Worm (Caenorhabditis elegans) whole organism, young adult: ENCODE data around the gene dyf-4.
A peak's percentile ranks its signal among the peaks of the same experiment; 100 is the strongest.

Experiments
- F55B11.4 ChIP-seq: sonication (generic microtip); optimal IDR thresholded peaks from 2 replicates; lab custom pipeline; 2016; ENCODE audit warnings: missing compliant biosample characterization, missing genetic modification characterization, borderline replicate concordance; ENCODE audit not compliant: insufficient read depth
- F57A8.1 ChIP-seq: fragments of 200-800 bp; sonication (Bioruptor generic); optimal IDR thresholded peaks from 2 replicates; lab custom pipeline; 2018; ENCODE audit warnings: mild to moderate bottlenecking, missing genetic modification characterization, moderate library complexity, missing compliant biosample characterization
- F57C9.4 ChIP-seq: sonication (generic microtip); optimal IDR thresholded peaks from 2 replicates; lab custom pipeline; 2017; ENCODE audit warnings: mild to moderate bottlenecking, missing genetic modification characterization, missing compliant biosample characterization
- K12H6.12 ChIP-seq: fragments of 200-800 bp; sonication (Bioruptor generic); optimal IDR thresholded peaks from 2 replicates; lab custom pipeline; 2018; ENCODE audit warnings: mild to moderate bottlenecking, missing genetic modification characterization, missing compliant biosample characterization
- Y53G8AR.9 ChIP-seq: fragments of 200-800 bp; sonication (Bioruptor generic); conservative IDR thresholded peaks from 2 replicates; pipeline ENCODE4 v1.3.6; 2022; ENCODE audit warnings: missing genetic modification reagents, missing genetic modification characterization, missing compliant biosample characterization
- ama-1 ChIP-seq, 3 experiments: fragments of 150-350 bp in 1 of 3; sonication (generic microtip) in 2 of 3; optimal IDR thresholded peaks; 2 replicates each; lab custom pipeline; 2014 to 2018; ENCODE audit warnings: missing biosample characterization in 2 of 3, missing genetic modification characterization in 2 of 3, missing genetic modification reagents in 2 of 3
- aptf-3 ChIP-seq: fragments of 200-800 bp; sonication (Bioruptor generic); IDR thresholded peaks from 2 replicates; pipeline ENCODE4 v1.3.6; 2022; ENCODE audit warnings: missing genetic modification characterization, missing compliant biosample characterization
- attf-3 ChIP-seq: fragments of 200-800 bp; sonication (Bioruptor generic); conservative IDR thresholded peaks from 2 replicates; pipeline ENCODE4 v1.3.6; 2022; ENCODE audit warnings: missing genetic modification reagents, missing genetic modification characterization, missing compliant biosample characterization
- attf-5 ChIP-seq: fragments of 200-800 bp; sonication (Bioruptor generic); optimal IDR thresholded peaks from 2 replicates; lab custom pipeline; 2018; ENCODE audit warnings: mild to moderate bottlenecking, missing genetic modification characterization, missing compliant biosample characterization
- ceh-27 ChIP-seq: fragments of 200-800 bp; sonication (Bioruptor generic); optimal IDR thresholded peaks from 2 replicates; lab custom pipeline; 2018; ENCODE audit warnings: mild to moderate bottlenecking, missing genetic modification characterization, moderate library complexity, missing compliant biosample characterization
- ceh-40 ChIP-seq: fragments of 200-800 bp; sonication (Bioruptor generic); IDR thresholded peaks from 2 replicates; pipeline ENCODE4 v1.3.6; 2022; ENCODE audit warnings: missing genetic modification characterization, missing compliant biosample characterization
- ceh-58 ChIP-seq: fragments of 200-800 bp; sonication (Bioruptor generic); IDR thresholded peaks from 2 replicates; pipeline ENCODE4 v1.3.6; 2022; ENCODE audit warnings: missing genetic modification characterization, missing compliant biosample characterization
- ceh-91 ChIP-seq: fragments of 200-800 bp; sonication (Bioruptor generic); IDR thresholded peaks from 2 replicates; pipeline ENCODE4 v1.3.6; 2022; ENCODE audit warnings: missing genetic modification reagents, missing genetic modification characterization, missing compliant biosample characterization
- efl-1 ChIP-seq: fragments of 150-350 bp; optimal IDR thresholded peaks from 2 replicates; lab custom pipeline; 2014; ENCODE audit warnings: missing biosample characterization, missing genetic modification reagents, missing genetic modification characterization
- ekl-4 ChIP-seq: fragments of 200-800 bp; sonication (Bioruptor generic); IDR thresholded peaks from 2 replicates; pipeline ENCODE4 v1.3.6; 2022; ENCODE audit warnings: missing genetic modification reagents, missing genetic modification characterization, missing compliant biosample characterization
- ets-4 ChIP-seq: fragments of 200-800 bp; sonication (Bioruptor generic); optimal IDR thresholded peaks from 2 replicates; lab custom pipeline; 2018; ENCODE audit warnings: mild to moderate bottlenecking, missing genetic modification characterization, missing compliant biosample characterization
- fkh-3 ChIP-seq: sonication (generic microtip); optimal IDR thresholded peaks from 2 replicates; lab custom pipeline; 2016; ENCODE audit warnings: mild to moderate bottlenecking, missing genetic modification characterization, missing compliant biosample characterization
- hlh-12 ChIP-seq: sonication (generic microtip); optimal IDR thresholded peaks from 2 replicates; lab custom pipeline; 2016; ENCODE audit warnings: missing genetic modification characterization, missing compliant biosample characterization
- hmg-1.2 ChIP-seq: fragments of 200-800 bp; sonication (Bioruptor generic); IDR thresholded peaks from 2 replicates; pipeline ENCODE4 v1.3.6; 2022; ENCODE audit warnings: missing genetic modification reagents, missing genetic modification characterization, missing compliant biosample characterization
- madf-10 ChIP-seq: sonication (generic microtip); optimal IDR thresholded peaks from 2 replicates; lab custom pipeline; 2016; ENCODE audit warnings: mild to moderate bottlenecking, missing genetic modification characterization, missing compliant biosample characterization
- mcd-1 ChIP-seq: fragments of 200-800 bp; sonication (Bioruptor generic); IDR thresholded peaks from 2 replicates; pipeline ENCODE4 v1.3.6; 2022; ENCODE audit warnings: missing genetic modification reagents, missing genetic modification characterization, missing compliant biosample characterization
- nfya-2 ChIP-seq: fragments of 200-800 bp; sonication (Bioruptor generic); IDR thresholded peaks from 2 replicates; pipeline ENCODE4 v1.3.6; 2022; ENCODE audit warnings: missing genetic modification reagents, missing genetic modification characterization, missing compliant biosample characterization
- nhr-80 ChIP-seq: sonication (generic microtip); optimal IDR thresholded peaks from 2 replicates; lab custom pipeline; 2016; ENCODE audit warnings: missing genetic modification characterization, missing compliant biosample characterization
- pha-4 ChIP-seq: fragments of 150-350 bp; sonication (generic microtip); optimal IDR thresholded peaks from 2 replicates; lab custom pipeline; 2014; ENCODE audit warnings: missing biosample characterization, missing genetic modification reagents, missing genetic modification characterization
- rcor-1 ChIP-seq: fragments of 200-800 bp; sonication (Bioruptor generic); IDR thresholded peaks from 2 replicates; pipeline ENCODE4 v1.3.6; 2022; ENCODE audit warnings: missing genetic modification reagents, missing genetic modification characterization, missing compliant biosample characterization
- sea-2 ChIP-seq: fragments of 200-800 bp; sonication (Bioruptor generic); IDR thresholded peaks from 2 replicates; pipeline ENCODE4 v1.3.6; 2022; ENCODE audit warnings: missing genetic modification characterization, missing compliant biosample characterization
- snpc-1.1 ChIP-seq: sonication (generic microtip); optimal IDR thresholded peaks from 2 replicates; lab custom pipeline; 2017; ENCODE audit warnings: missing genetic modification characterization, mild to moderate bottlenecking, missing compliant biosample characterization, antibody characterized with exemption, moderate library complexity, missing genotype, missing genetic modification reagents; ENCODE audit not compliant: insufficient read depth
- snpc-4 ChIP-seq, 5 experiments: fragments of 150-350 bp in 1 of 5; sonication (generic microtip) in 4 of 5; optimal IDR thresholded peaks; 2 replicates each; lab custom pipeline; 2014 to 2018; ENCODE audit warnings: missing genetic modification characterization in 5 of 5, missing biosample characterization in 3 of 5, antibody characterized with exemption in 2 of 5, mild to moderate bottlenecking in 2 of 5, missing compliant biosample characterization in 2 of 5, missing genotype in 2 of 5, moderate library complexity in 2 of 5, missing genetic modification reagents in 1 of 5
- somi-1 ChIP-seq: fragments of 200-800 bp; sonication (Bioruptor generic); optimal IDR thresholded peaks from 2 replicates; lab custom pipeline; 2018; ENCODE audit warnings: mild to moderate bottlenecking, missing genetic modification characterization, missing compliant biosample characterization
- unc-130 ChIP-seq: sonication (generic microtip); optimal IDR thresholded peaks from 2 replicates; lab custom pipeline; 2016; ENCODE audit warnings: missing genetic modification reagents, missing genetic modification characterization, missing compliant biosample characterization
- unc-62 ChIP-seq: fragments of 150-350 bp; optimal IDR thresholded peaks from 2 replicates; lab custom pipeline; 2014; ENCODE audit warnings: missing biosample characterization, missing genetic modification reagents, missing genetic modification characterization
- xnd-1 ChIP-seq: sonication (generic microtip); optimal IDR thresholded peaks from 2 replicates; lab custom pipeline; 2016; ENCODE audit warnings: missing genotype, missing genetic modification reagents, missing genetic modification characterization, missing compliant biosample characterization
- ztf-18 ChIP-seq: sonication (generic microtip); optimal IDR thresholded peaks from 2 replicates; lab custom pipeline; 2016; ENCODE audit warnings: missing genotype, mild to moderate bottlenecking, missing genetic modification characterization, missing compliant biosample characterization
- ztf-22 ChIP-seq: fragments of 200-800 bp; sonication (Bioruptor generic); optimal IDR thresholded peaks from 2 replicates; lab custom pipeline; 2018; ENCODE audit warnings: mild to moderate bottlenecking, missing genetic modification characterization, moderate library complexity, missing compliant biosample characterization

The dyf-4 gene

DNA sequence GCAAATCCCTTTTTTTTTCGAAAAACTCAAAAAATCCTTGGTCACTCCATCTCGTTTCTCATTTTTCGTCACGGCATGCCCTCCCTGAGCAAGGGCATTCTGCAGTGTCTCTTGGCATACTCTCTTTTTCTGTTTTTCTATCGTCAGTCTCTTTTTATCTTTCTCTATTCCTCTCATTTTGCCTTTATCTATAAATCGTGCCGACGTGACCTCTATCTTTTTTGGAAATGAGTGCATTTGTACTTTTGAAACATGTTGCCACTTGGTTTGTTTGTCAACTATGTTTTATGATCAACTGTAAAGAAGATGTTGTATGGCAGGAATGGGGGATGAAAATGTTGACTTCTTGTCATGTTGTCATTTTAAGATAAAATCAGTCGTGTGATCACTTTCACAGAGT lies 3.4 kb upstream of the dyf-4 start:
- peak; percentile 82 for TF ChIP-seq hmg-1.2 (GFP tag; lab: Robert Waterston, UW)
- TF ChIP-seq ceh-27 (GFP tag; lab: Kevin White, UChicago) = peak; percentile 19
- no peak for TF ChIP-seq F57A8.1 (GFP tag; lab: Kevin White, UChicago)
- TF ChIP-seq nhr-80 = peak; percentile 55

DNA sequence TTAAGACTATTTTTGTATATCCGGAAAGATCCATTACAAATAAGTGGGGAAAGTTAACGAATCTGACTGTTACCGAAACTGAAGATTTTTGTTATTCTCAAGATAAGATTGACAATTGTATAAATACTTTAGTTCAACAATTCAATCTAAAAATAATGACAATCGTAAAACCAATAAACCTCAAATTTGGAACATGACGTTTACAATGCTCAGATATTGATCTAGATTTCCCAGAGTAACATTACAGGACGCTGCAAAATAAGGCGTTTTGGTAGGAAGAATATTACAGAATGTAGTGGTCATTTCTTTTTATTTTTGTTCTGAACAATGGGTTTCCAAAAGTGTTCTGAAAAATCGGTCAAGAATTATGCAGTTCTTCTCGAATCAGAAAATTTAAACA lies 1.2 kb upstream of the dyf-4 start, which contains the start of gene F45D3.1:
F45D3.1 (plus strand) TSS at position 301 of the 400 bp plus-strand sequence.
- TF ChIP-seq unc-62 (GFP tag; lab: Kevin White, UChicago) = no peak
- no peak for TF ChIP-seq fkh-3 (tag; lab: Kevin White, UChicago)
- no peak for TF ChIP-seq unc-130 (GFP tag; lab: Kevin White, UChicago)
- no peak for TF ChIP-seq ets-4 (GFP tag; lab: Kevin White, UChicago)
- no peak for TF ChIP-seq xnd-1
- TF ChIP-seq nfya-2 (GFP tag; lab: Robert Waterston, UW) = no peak
- no peak for TF ChIP-seq pha-4 (tag; lab: Kevin White, UChicago)
- no peak for TF ChIP-seq snpc-1.1 (tag; lab: Kevin White, UChicago)
- TF ChIP-seq somi-1 (GFP tag; lab: Kevin White, UChicago) = no peak
- TF ChIP-seq ceh-91 (GFP tag; lab: Robert Waterston, UW) = no peak
- TF ChIP-seq efl-1 (GFP tag; lab: Kevin White, UChicago) = no peak

- TF ChIP-seq ceh-27 (GFP tag; lab: Kevin White, UChicago) (no peak), unc-130 (GFP tag; lab: Kevin White, UChicago) (no peak), mcd-1 (no peak), F57C9.4 (tag; lab: Kevin White, UChicago) (no peak), hlh-12 (tag; lab: Kevin White, UChicago) (no peak)
Measured at ce11 chrV:12526124-12526523, 586 bp upstream of the dyf-4 start.

- TF ChIP-seq madf-10 (tag; lab: Kevin White, UChicago) (no peak), aptf-3 (GFP tag; lab: Robert Waterston, UW) (no peak), Y53G8AR.9 (GFP tag; lab: Robert Waterston, UW) (no peak), ztf-18 (no peak), rcor-1 (GFP tag; lab: Robert Waterston, UW) (no peak), snpc-4 (GFP tag; optimal IDR thresholded peaks at IDR 0.05; lab: Kevin White, UChicago) (no peak), snpc-4 (tag; optimal IDR thresholded peaks at IDR 0.05; lab: Kevin White, UChicago) (no peak), sea-2 (GFP tag; lab: Robert Waterston, UW) (no peak), attf-5 (GFP tag; lab: Kevin White, UChicago) (no peak), attf-3 (GFP tag; lab: Robert Waterston, UW) (no peak), ceh-40 (GFP tag; lab: Robert Waterston, UW) (no peak), ama-1 (optimal IDR thresholded peaks at IDR 0.05; lab: Kevin White, UChicago) (no peak), ama-1 (GFP tag; optimal IDR thresholded peaks at IDR 0.05; lab: Kevin White, UChicago) (no peak), F55B11.4 (tag; lab: Kevin White, UChicago) (no peak), ekl-4 (GFP tag; lab: Robert Waterston, UW) (no peak)
Measured at ce11 chrV:12523356-12523755, 2.2 kb downstream of the dyf-4 start.

DNA sequence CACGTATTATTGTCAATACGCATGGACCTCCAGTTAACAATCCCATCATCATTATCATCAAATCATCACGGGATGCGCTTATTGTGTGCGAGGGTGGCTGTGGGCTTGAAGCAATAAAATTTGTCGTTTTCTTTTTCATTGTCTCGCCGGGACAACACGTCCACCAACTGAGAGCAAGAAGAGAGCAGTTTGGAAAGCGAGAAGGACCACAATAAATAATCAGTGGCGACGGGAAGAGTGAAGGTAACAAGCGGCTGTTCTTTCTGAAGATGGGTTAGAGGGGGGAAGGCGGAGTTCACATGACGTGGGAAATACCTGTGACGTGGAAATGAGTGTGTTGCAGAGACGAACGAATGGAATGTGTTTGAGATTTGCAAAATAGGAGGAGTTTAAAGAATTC lies 6.8 kb downstream of the dyf-4 start:
- TF ChIP-seq ztf-22 (GFP tag; lab: Kevin White, UChicago) (peak; percentile 19), ets-4 (GFP tag; lab: Kevin White, UChicago) (no peak), hmg-1.2 (GFP tag; lab: Robert Waterston, UW) (no peak), ceh-58 (no peak), K12H6.12 (tag; lab: Kevin White, UChicago) (peak; percentile 30), hlh-12 (tag; lab: Kevin White, UChicago) (no peak)
- TF ChIP-seq, all 124 proteins: peak for 2
